Worm (Caenorhabditis elegans): ENCODE data around the gene C47A4.3.

- TF ChIP-seq nhr-11 (tag; optimal IDR thresholded peaks at IDR 0.05), result no peak
- no peak for TF ChIP-seq nhr-77 (tag; optimal IDR thresholded peaks at IDR 0.05)
- TF ChIP-seq dmd-6 (GFP tag; IDR thresholded peaks at IDR 0.05), result no peak
- no peak for TF ChIP-seq ama-1 (optimal IDR thresholded peaks at IDR 0.05)
- TF ChIP-seq ctbp-1 (GFP tag; IDR thresholded peaks at IDR 0.05), result no peak
- TF ChIP-seq nhr-237 (tag; optimal IDR thresholded peaks at IDR 0.05), result no peak
- TF ChIP-seq pha-4 (GFP tag; IDR thresholded peaks at IDR 0.05), result no peak
- no peak for TF ChIP-seq pha-4 (tag; optimal IDR thresholded peaks at IDR 0.05)
- no peak for TF ChIP-seq ceh-62 (tag; optimal IDR thresholded peaks at IDR 0.05)
- TF ChIP-seq ztf-11 (tag; optimal IDR thresholded peaks at IDR 0.05), result no peak
Measured at ce11 chrIV:13709069-13709640, 33.0 kb downstream of the C47A4.3 start.

All from whole organism, L4 larva.